Fruit fly (Drosophila melanogaster) whole organism, wandering third instar larva: ENCODE results near the gene CG2712.

Experiments used
- Abd-B ChIP-seq: fragments of >200 bp; optimal IDR thresholded peaks from 2 replicates; lab custom pipeline; 2017; ENCODE audit warnings: missing biosample characterization, missing genetic modification characterization
- CG32264 ChIP-seq: fragments of 200-800 bp; sonication (Bioruptor generic); optimal IDR thresholded peaks from 2 replicates; lab custom pipeline; 2016; ENCODE audit warnings: missing biosample characterization, missing genetic modification characterization
- CG9705 ChIP-seq: fragments of 200-800 bp; sonication (Bioruptor generic); optimal IDR thresholded peaks from 2 replicates; lab custom pipeline; 2018; ENCODE audit warnings: missing biosample characterization, mild to moderate bottlenecking, missing genetic modification characterization
- CrebA ChIP-seq: fragments of 200-800 bp; sonication (Bioruptor generic); optimal IDR thresholded peaks from 2 replicates; lab custom pipeline; 2016; ENCODE audit warnings: missing biosample characterization, mild to moderate bottlenecking, missing genetic modification characterization, borderline replicate concordance
- Dfd ChIP-seq: fragments of >200 bp; optimal IDR thresholded peaks from 2 replicates; lab custom pipeline; 2017; ENCODE audit warnings: missing biosample characterization, missing genetic modification characterization
- Dif ChIP-seq: fragments of 200-275, 200-300 bp; sonication (Bioruptor generic); optimal IDR thresholded peaks from 2 replicates; lab custom pipeline; 2018; ENCODE audit warnings: missing biosample characterization, missing genetic modification characterization; ENCODE audit not compliant: partially characterized antibody
- GATAd ChIP-seq: sonication (Bioruptor generic); optimal IDR thresholded peaks from 2 replicates; lab custom pipeline; 2016; ENCODE audit warnings: missing biosample characterization, missing genetic modification characterization
- HLH106 ChIP-seq: fragments of 200-800 bp; optimal IDR thresholded peaks from 3 replicates; lab custom pipeline; 2019; ENCODE audit warnings: missing biosample characterization, mild to moderate bottlenecking, missing genetic modification characterization, moderate library complexity
- Hnf4 ChIP-seq: fragments of 200-800 bp; sonication (Bioruptor generic); optimal IDR thresholded peaks from 2 replicates; lab custom pipeline; 2016; ENCODE audit warnings: missing biosample characterization, mild to moderate bottlenecking, missing genetic modification characterization
- Hr78 ChIP-seq: fragments of >200 bp; optimal IDR thresholded peaks from 2 replicates; lab custom pipeline; 2017; ENCODE audit warnings: missing biosample characterization, missing genetic modification characterization
- Hr83 ChIP-seq: fragments of 200-300 bp; sonication (Bioruptor generic); optimal IDR thresholded peaks from 2 replicates; lab custom pipeline; 2016; ENCODE audit warnings: missing biosample characterization, mild to moderate bottlenecking, missing genetic modification characterization, moderate library complexity; ENCODE audit not compliant: poor library complexity, severe bottlenecking
- Jra ChIP-seq: sonication (Bioruptor generic); optimal IDR thresholded peaks from 2 replicates; lab custom pipeline; 2016; ENCODE audit warnings: missing biosample characterization, missing genetic modification characterization
- Mio ChIP-seq: sonication (Bioruptor generic); optimal IDR thresholded peaks from 2 replicates; lab custom pipeline; 2016; ENCODE audit warnings: missing biosample characterization, missing genetic modification characterization
- Myc ChIP-seq: fragments of >200 bp; optimal IDR thresholded peaks from 2 replicates; lab custom pipeline; 2017
- N ChIP-seq: fragments of >200 bp; optimal IDR thresholded peaks from 2 replicates; lab custom pipeline; 2018; ENCODE audit warnings: missing biosample characterization, missing external identifiers, missing genetic modification characterization
- OdsH ChIP-seq: fragments of 200-800 bp; sonication (Bioruptor generic); optimal IDR thresholded peaks from 2 replicates; lab custom pipeline; 2016; ENCODE audit warnings: missing biosample characterization, mild to moderate bottlenecking, missing genetic modification characterization
- Rel ChIP-seq, 2 experiments: fragments of 200-800 bp; sonication (Bioruptor generic) in 1 of 2; optimal IDR thresholded peaks; 2 replicates in 1 of 2; 3 replicates in 1 of 2; lab custom pipeline; 2016 to 2019; ENCODE audit warnings: mild to moderate bottlenecking in 2 of 2, missing biosample characterization in 2 of 2, missing genetic modification characterization in 2 of 2, moderate library complexity in 1 of 2
- Sp1 ChIP-seq: fragments of 200-800 bp; sonication (Bioruptor generic); optimal IDR thresholded peaks from 3 replicates; lab custom pipeline; 2019; ENCODE audit warnings: missing biosample characterization, mild to moderate bottlenecking, missing genetic modification characterization, moderate library complexity
- Vsx2 ChIP-seq: fragments of 200-300, 225-300 bp; sonication (Bioruptor generic); optimal IDR thresholded peaks from 2 replicates; lab custom pipeline; 2018; ENCODE audit warnings: missing biosample characterization, missing genetic modification characterization; ENCODE audit not compliant: partially characterized antibody
- br ChIP-seq: fragments of 200-800 bp; sonication (Bioruptor generic); optimal IDR thresholded peaks from 2 replicates; lab custom pipeline; 2016; ENCODE audit warnings: missing biosample characterization, missing genetic modification characterization
- brk ChIP-seq: fragments of 200-800 bp; sonication (Bioruptor generic); optimal IDR thresholded peaks from 2 replicates; lab custom pipeline; 2016; ENCODE audit warnings: missing biosample characterization, mild to moderate bottlenecking, missing genetic modification characterization
- dl ChIP-seq, 2 experiments: fragments of 175-275, 200-275 bp in 1 of 2; fragments of 200-275 bp in 1 of 2; sonication (Bioruptor generic); optimal IDR thresholded peaks; lab custom pipeline; 2018; ENCODE audit warnings: mild to moderate bottlenecking in 2 of 2, missing biosample characterization in 2 of 2, missing genetic modification characterization in 2 of 2, moderate library complexity in 2 of 2; ENCODE audit not compliant: partially characterized antibody in 2 of 2, insufficient read depth in 1 of 2
- dmrt93B ChIP-seq: fragments of 200-800 bp; sonication (Bioruptor generic); optimal IDR thresholded peaks from 2 replicates; lab custom pipeline; 2018; ENCODE audit warnings: missing biosample characterization, mild to moderate bottlenecking, missing genetic modification characterization
- dsf ChIP-seq: sonication (Bioruptor generic); optimal IDR thresholded peaks from 2 replicates; lab custom pipeline; 2016; ENCODE audit warnings: missing biosample characterization, missing genetic modification characterization, borderline replicate concordance
- ey ChIP-seq: fragments of 200-800 bp; sonication (Bioruptor generic); optimal IDR thresholded peaks from 2 replicates; lab custom pipeline; 2016; ENCODE audit warnings: missing biosample characterization, missing genetic modification characterization
- foxo ChIP-seq, 2 experiments: fragments of 200-800 bp; sonication (Bioruptor generic); optimal IDR thresholded peaks; 2 replicates in 1 of 2; 3 replicates in 1 of 2; lab custom pipeline; 2016 to 2017; ENCODE audit warnings: missing biosample characterization in 2 of 2, missing genetic modification characterization in 2 of 2
- fru ChIP-seq: fragments of 200-800 bp; sonication (Bioruptor generic); optimal IDR thresholded peaks from 3 replicates; lab custom pipeline; 2016; ENCODE audit warnings: missing biosample characterization, mild to moderate bottlenecking, missing genetic modification characterization
- h ChIP-seq: fragments of 200-800 bp; sonication (Bioruptor generic); optimal IDR thresholded peaks from 3 replicates; lab custom pipeline; 2016; ENCODE audit warnings: missing biosample characterization, mild to moderate bottlenecking, missing genetic modification characterization
- jim ChIP-seq: fragments of 175-275, 200-325 bp; sonication (Bioruptor generic); optimal IDR thresholded peaks from 2 replicates; lab custom pipeline; 2016; ENCODE audit warnings: missing biosample characterization, mild to moderate bottlenecking, missing genetic modification characterization
- lola ChIP-seq: fragments of >200 bp; optimal IDR thresholded peaks from 2 replicates; lab custom pipeline; 2017; ENCODE audit warnings: missing biosample characterization, missing genetic modification characterization
- pan ChIP-seq: fragments of >200 bp; optimal IDR thresholded peaks from 2 replicates; lab custom pipeline; 2017
- psq ChIP-seq: fragments of 200-800 bp; sonication (Bioruptor generic); optimal IDR thresholded peaks from 3 replicates; lab custom pipeline; 2017; ENCODE audit warnings: missing biosample characterization, mild to moderate bottlenecking, missing genetic modification characterization, moderate library complexity
- rgr ChIP-seq: fragments of 200-800 bp; sonication (Bioruptor generic); optimal IDR thresholded peaks from 3 replicates; lab custom pipeline; 2016; ENCODE audit warnings: missing biosample characterization, mild to moderate bottlenecking, missing genetic modification characterization
- sage ChIP-seq: fragments of 200-800 bp; sonication (Bioruptor generic); optimal IDR thresholded peaks from 2 replicates; lab custom pipeline; 2016; ENCODE audit warnings: missing biosample characterization, mild to moderate bottlenecking, missing genetic modification characterization
- sv ChIP-seq: fragments of 200-800 bp; sonication (Bioruptor generic); optimal IDR thresholded peaks from 3 replicates; lab custom pipeline; 2016; ENCODE audit warnings: missing biosample characterization, missing genetic modification characterization
- tai ChIP-seq: sonication (Bioruptor generic); optimal IDR thresholded peaks from 2 replicates; lab custom pipeline; 2016; ENCODE audit warnings: missing biosample characterization, missing genetic modification characterization
- usp ChIP-seq: fragments of >200 bp; optimal IDR thresholded peaks from 2 replicates; lab custom pipeline; 2017; ENCODE audit warnings: missing biosample characterization, missing genetic modification characterization
- woc ChIP-seq: sonication (Bioruptor generic); optimal IDR thresholded peaks from 2 replicates; lab custom pipeline; 2016; ENCODE audit warnings: missing biosample characterization, mild to moderate bottlenecking, missing genetic modification characterization

Gene CG2712

dm6 chrX:2732127-2732526 lies at the start of gene CG2712, which contains the start of gene ttm50:
CG2712 (plus strand) TSS chrX:2732469.
ttm50 (minus strand) TSS chrX:2732190.
- TF ChIP-seq rgr (no peak), ey (peak; percentile 17), Hr78 (GFP tag; lab: Kevin White, UChicago) (no peak), Hr83 (GFP tag; lab: Kevin White, UChicago) (no peak), Myc (lab: Kevin White, UChicago) (peak; percentile 99), Jra (GFP tag; lab: Kevin White, UChicago) (no peak), br (GFP tag; lab: Kevin White, UChicago) (no peak), Sp1 (GFP tag; lab: Kevin White, UChicago) (peak; percentile 65), dl (GFP tag; optimal IDR thresholded peaks at IDR 0.05; lab: Kevin White, UChicago; ENCODE audit: insufficient read depth in 1 of 2, partially characterized antibody in 2 of 2) (no peak), HLH106 (tag; lab: Kevin White, UChicago) (peak; percentile 79), woc (GFP tag; lab: Kevin White, UChicago) (peak; percentile 78), tai (no peak), Mio (GFP tag; lab: Kevin White, UChicago) (no peak), Dfd (GFP tag; lab: Kevin White, UChicago) (no peak), Rel (GFP tag; optimal IDR thresholded peaks at IDR 0.05; lab: Kevin White, UChicago) (no peak), Rel (tag; optimal IDR thresholded peaks at IDR 0.05; lab: Kevin White, UChicago) (no peak), Hnf4 (GFP tag; lab: Kevin White, UChicago) (no peak), CG9705 (peak; percentile 65), CG32264 (no peak), N (GFP tag; lab: Kevin White, UChicago) (no peak), sv (GFP tag; lab: Kevin White, UChicago) (peak; percentile 46), lola (no peak), fru (GFP tag; lab: Kevin White, UChicago) (no peak), Vsx2 (GFP tag; lab: Kevin White, UChicago) (no peak), sage (GFP tag; lab: Kevin White, UChicago) (no peak), GATAd (GFP tag; lab: Kevin White, UChicago) (no peak), psq (GFP tag; lab: Kevin White, UChicago) (peak; percentile 22), usp (no peak), brk (no peak), dsf (no peak), jim (GFP tag; lab: Kevin White, UChicago) (no peak), h (GFP tag; lab: Kevin White, UChicago) (no peak), Dif (GFP tag; lab: Kevin White, UChicago) (no peak), OdsH (peak; percentile 12), foxo (GFP tag; optimal IDR thresholded peaks at IDR 0.05; lab: Kevin White, UChicago) (no peak), pan (no peak), Abd-B (GFP tag; lab: Kevin White, UChicago) (no peak), dmrt93B (GFP tag; lab: Kevin White, UChicago) (no peak), CrebA (GFP tag; lab: Kevin White, UChicago) (no peak)

dm6 chrX:2682832-2683231 lies 49.4 kb upstream of the CG2712 start, which contains the start of gene CG2652:
CG2652 (minus strand) TSS chrX:2682932.
- no peak for TF ChIP-seq Dif (GFP tag; lab: Kevin White, UChicago)
- TF ChIP-seq N (GFP tag; lab: Kevin White, UChicago), result no peak
- no peak for TF ChIP-seq Abd-B (GFP tag; lab: Kevin White, UChicago)
- TF ChIP-seq GATAd (GFP tag; lab: Kevin White, UChicago), result no peak
- TF ChIP-seq Mio (GFP tag; lab: Kevin White, UChicago), result no peak
- TF ChIP-seq, all 38 proteins: peak for 0

dm6 chrX:2683926-2684325 lies 48.3 kb upstream of the CG2712 start:
- TF ChIP-seq Hr78 (GFP tag; lab: Kevin White, UChicago) (no peak), CG9705 (no peak), Myc (lab: Kevin White, UChicago) (no peak), usp (no peak), sv (GFP tag; lab: Kevin White, UChicago) (no peak), sage (GFP tag; lab: Kevin White, UChicago) (no peak), dmrt93B (GFP tag; lab: Kevin White, UChicago) (no peak), fru (GFP tag; lab: Kevin White, UChicago) (no peak), foxo (GFP tag; optimal IDR thresholded peaks at IDR 0.05; lab: Kevin White, UChicago) (no peak)
- TF ChIP-seq, all 38 proteins: peak for 0
